Fruit fly (Drosophila melanogaster): ENCODE data around the gene CG15475.

Gene CG15475

dm6 chr2L:20614222-20614621 is at the start of gene CG15475:
TSS of gene CG15475 (plus strand) at chr2L:20614522.
- TF ChIP-seq EcR (GFP tag; optimal IDR thresholded peaks at IDR 0.05) (no peak), usp (GFP tag; optimal IDR thresholded peaks at IDR 0.05) (no peak), psq (optimal IDR thresholded peaks at IDR 0.05) (no peak), pan (optimal IDR thresholded peaks at IDR 0.05) (no peak), CG8478 (optimal IDR thresholded peaks at IDR 0.05) (no peak), Dll (optimal IDR thresholded peaks at IDR 0.05) (no peak)

DNA sequence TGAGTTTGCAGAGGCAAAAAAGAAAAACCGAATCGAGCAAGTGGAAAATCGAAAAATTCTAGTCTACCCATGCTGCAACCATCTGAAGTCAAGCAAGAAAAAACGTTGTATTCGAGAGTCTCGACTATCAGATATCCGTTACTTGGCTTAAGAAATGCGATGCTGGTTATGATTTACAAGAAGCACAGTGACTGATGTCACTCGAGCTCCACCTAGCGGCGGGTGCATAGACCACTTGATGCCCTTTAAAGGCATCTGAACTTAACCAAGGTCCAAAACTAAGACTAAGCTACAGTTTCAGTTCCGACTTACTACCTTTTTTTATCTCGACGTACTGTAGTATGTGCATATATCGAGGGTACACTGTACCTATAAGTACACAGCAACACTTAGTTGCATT is 38.4 kb upstream of the CG15475 start:
- TF ChIP-seq usp (GFP tag; optimal IDR thresholded peaks at IDR 0.05) = no peak
- no peak for TF ChIP-seq psq (optimal IDR thresholded peaks at IDR 0.05)
- no peak for TF ChIP-seq pan (optimal IDR thresholded peaks at IDR 0.05)
- TF ChIP-seq EcR (GFP tag; optimal IDR thresholded peaks at IDR 0.05) = no peak
- no peak for TF ChIP-seq Dll (optimal IDR thresholded peaks at IDR 0.05)
- TF ChIP-seq CG8478 (optimal IDR thresholded peaks at IDR 0.05) = no peak

DNA sequence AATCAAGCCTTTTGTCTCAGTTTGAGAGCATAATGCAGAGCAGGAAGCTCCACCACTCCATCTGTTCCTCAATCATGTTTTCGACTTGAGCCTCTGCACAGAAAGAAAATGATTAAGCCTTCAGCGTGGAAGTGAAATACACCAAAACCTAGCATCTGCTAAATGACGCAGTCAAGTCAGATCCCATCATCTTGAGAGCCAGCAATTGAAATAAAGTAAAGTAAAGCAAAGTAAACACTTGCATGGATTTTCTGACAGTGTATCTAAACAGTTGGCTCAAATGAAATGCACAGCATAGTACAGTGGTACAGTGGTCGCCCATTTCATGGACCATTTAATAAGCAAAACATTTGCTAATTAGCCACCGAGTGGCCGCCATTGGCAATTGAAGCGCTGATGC is 16.6 kb upstream of the CG15475 start:
- TF ChIP-seq EcR (GFP tag; optimal IDR thresholded peaks at IDR 0.05) (no peak), CG8478 (optimal IDR thresholded peaks at IDR 0.05) (no peak), Dll (optimal IDR thresholded peaks at IDR 0.05) (no peak), psq (optimal IDR thresholded peaks at IDR 0.05) (no peak), usp (GFP tag; optimal IDR thresholded peaks at IDR 0.05) (no peak), pan (optimal IDR thresholded peaks at IDR 0.05) (no peak)

dm6 chr2L:20601282-20601681 is 13.0 kb upstream of the CG15475 start:
- TF ChIP-seq psq (optimal IDR thresholded peaks at IDR 0.05) (no peak), Dll (optimal IDR thresholded peaks at IDR 0.05) (no peak), CG8478 (optimal IDR thresholded peaks at IDR 0.05) (no peak), usp (GFP tag; optimal IDR thresholded peaks at IDR 0.05) (no peak), pan (optimal IDR thresholded peaks at IDR 0.05) (no peak), EcR (GFP tag; optimal IDR thresholded peaks at IDR 0.05) (no peak)

DNA sequence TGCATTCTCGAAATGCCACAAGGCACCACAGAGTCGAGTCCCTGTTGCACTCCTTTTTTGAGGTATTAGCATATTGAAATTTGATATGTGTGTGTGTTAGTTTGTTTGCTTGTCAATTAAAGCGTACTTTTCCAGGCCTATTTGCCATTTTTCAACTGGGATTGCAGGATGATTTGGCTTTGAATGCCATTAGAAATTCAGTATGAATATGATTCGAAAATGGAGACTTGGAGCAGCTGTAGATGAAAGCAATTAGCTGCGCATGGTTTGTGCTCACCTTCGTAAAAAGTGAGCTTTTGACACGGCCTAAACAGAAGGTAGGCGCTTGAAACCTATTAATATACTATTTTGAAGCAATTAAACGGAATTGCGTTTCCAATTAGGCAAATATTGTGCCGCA is 10.2 kb upstream of the CG15475 start, which contains the start of gene CG31677:
Gene CG31677, minus strand, starts transcription at position 101 of the 400 bp plus-strand sequence.
- no peak for TF ChIP-seq pan (optimal IDR thresholded peaks at IDR 0.05)

dm6 chr2L:20634215-20634614 is 19.9 kb downstream of the CG15475 start, which contains the start of gene CG17472:
TSS of gene CG17472 (plus strand) at chr2L:20634515.
- TF ChIP-seq Dll (optimal IDR thresholded peaks at IDR 0.05) = no peak
- no peak for TF ChIP-seq pan (optimal IDR thresholded peaks at IDR 0.05)
- TF ChIP-seq psq (optimal IDR thresholded peaks at IDR 0.05) = no peak
- TF ChIP-seq CG8478 (optimal IDR thresholded peaks at IDR 0.05) = no peak
- no peak for TF ChIP-seq EcR (GFP tag; optimal IDR thresholded peaks at IDR 0.05)
- TF ChIP-seq usp (GFP tag; optimal IDR thresholded peaks at IDR 0.05) = no peak

dm6 chr2L:20638413-20638812 is 24.1 kb downstream of the CG15475 start:
- TF ChIP-seq CG8478 (optimal IDR thresholded peaks at IDR 0.05) (no peak), psq (optimal IDR thresholded peaks at IDR 0.05) (no peak), Dll (optimal IDR thresholded peaks at IDR 0.05) (no peak), EcR (GFP tag; optimal IDR thresholded peaks at IDR 0.05) (no peak), usp (GFP tag; optimal IDR thresholded peaks at IDR 0.05) (no peak), pan (optimal IDR thresholded peaks at IDR 0.05) (no peak)

DNA sequence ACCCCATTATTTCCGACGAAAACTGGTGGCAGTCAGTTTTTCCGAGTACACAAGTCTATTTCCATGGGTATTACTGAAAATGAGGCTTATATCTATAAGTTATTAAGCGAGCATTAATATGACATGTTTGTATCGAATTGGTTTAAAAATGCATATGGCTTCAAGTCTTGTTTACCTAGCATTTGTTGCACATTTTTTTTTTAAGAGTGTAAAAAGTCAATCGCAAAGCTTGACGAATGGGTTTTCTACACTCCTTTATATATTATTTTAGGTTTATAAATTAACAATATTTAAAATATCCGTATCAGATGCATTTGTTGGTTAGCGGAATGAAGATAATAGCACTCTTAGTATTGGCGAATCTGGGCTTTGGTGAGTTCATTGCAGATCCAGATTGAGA is 25.5 kb downstream of the CG15475 start, which contains the start of gene CG31680:
Gene CG31680, plus strand, starts transcription at position 301 of the 400 bp plus-strand sequence.
- TF ChIP-seq psq (optimal IDR thresholded peaks at IDR 0.05) (no peak), Dll (optimal IDR thresholded peaks at IDR 0.05) (no peak), CG8478 (optimal IDR thresholded peaks at IDR 0.05) (no peak), EcR (GFP tag; optimal IDR thresholded peaks at IDR 0.05) (no peak), usp (GFP tag; optimal IDR thresholded peaks at IDR 0.05) (no peak), pan (optimal IDR thresholded peaks at IDR 0.05) (no peak)

dm6 chr2L:20640617-20641016 is 26.3 kb downstream of the CG15475 start, which contains the start of gene Sfp38D:
TSS of gene Sfp38D (plus strand) at chr2L:20640917.
- no peak for TF ChIP-seq Dll (optimal IDR thresholded peaks at IDR 0.05)
- TF ChIP-seq usp (GFP tag; optimal IDR thresholded peaks at IDR 0.05) = no peak
- TF ChIP-seq EcR (GFP tag; optimal IDR thresholded peaks at IDR 0.05) = no peak
- no peak for TF ChIP-seq pan (optimal IDR thresholded peaks at IDR 0.05)
- TF ChIP-seq psq (optimal IDR thresholded peaks at IDR 0.05) = no peak
- TF ChIP-seq CG8478 (optimal IDR thresholded peaks at IDR 0.05) = no peak

DNA sequence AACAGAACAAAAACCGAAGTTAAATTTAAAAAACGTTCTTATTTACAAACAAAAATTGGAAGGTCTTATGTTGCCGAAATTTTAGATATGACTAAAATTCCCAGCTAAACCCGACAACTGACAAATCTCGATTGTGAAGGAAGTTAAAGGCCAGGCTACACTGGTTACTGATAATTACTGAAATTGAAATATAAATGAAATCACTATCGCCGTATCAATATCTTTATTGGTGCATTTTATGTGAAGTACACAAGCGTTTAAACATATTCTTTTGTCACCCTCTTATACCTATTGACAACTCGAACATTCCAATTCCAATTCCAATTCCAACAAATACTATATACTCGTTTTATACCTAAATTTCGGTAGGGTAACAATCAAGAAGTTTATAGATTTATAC is 28.8 kb downstream of the CG15475 start, which contains the start of gene CG17470:
Gene CG17470, minus strand, starts transcription at position 101 of the 400 bp plus-strand sequence.
- TF ChIP-seq psq (optimal IDR thresholded peaks at IDR 0.05) (no peak), usp (GFP tag; optimal IDR thresholded peaks at IDR 0.05) (no peak), EcR (GFP tag; optimal IDR thresholded peaks at IDR 0.05) (no peak), pan (optimal IDR thresholded peaks at IDR 0.05) (no peak), CG8478 (optimal IDR thresholded peaks at IDR 0.05) (no peak), Dll (optimal IDR thresholded peaks at IDR 0.05) (no peak)

dm6 chr2L:20645394-20645869 is 31.1 kb downstream of the CG15475 start, which contains the start of the genes phr6-4 and CG2608:
TSS of gene phr6-4 (minus strand) at chr2L:20645791.
TSS of gene CG2608 (plus strand) at chr2L:20645822.
- TF ChIP-seq pan (optimal IDR thresholded peaks at IDR 0.05) = no peak

DNA sequence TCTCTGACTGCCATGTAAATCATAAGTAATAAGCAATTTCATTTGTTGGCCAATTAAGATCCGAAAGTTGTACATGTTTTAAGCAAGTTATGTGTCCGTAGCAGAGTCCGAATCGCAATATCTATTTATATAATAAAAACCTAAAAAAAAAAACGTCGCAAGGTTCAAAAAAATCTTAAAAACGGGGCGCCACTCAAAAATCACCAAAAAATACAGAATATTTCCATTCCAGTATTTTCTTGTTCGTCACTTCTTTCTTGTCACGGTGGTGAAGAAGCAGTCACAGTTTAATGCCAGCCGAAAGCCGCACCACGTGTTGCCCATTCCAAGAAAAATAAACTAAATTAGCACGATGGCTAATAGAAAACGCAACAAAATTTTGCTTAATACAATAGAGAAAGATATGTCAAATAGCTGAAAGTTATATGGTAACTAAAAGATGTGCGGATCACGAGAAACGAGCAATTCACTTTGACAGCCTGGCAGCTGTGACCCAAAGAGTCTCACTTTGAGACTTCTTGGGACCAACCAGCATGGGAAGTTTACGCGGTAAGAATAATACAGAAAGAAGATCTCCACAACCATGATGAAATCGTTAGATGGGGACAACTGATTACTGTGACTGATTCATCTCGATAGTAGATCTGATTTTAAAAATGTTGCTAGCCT is 33.1 kb downstream of the CG15475 start:
- TF ChIP-seq usp (GFP tag; optimal IDR thresholded peaks at IDR 0.05) = no peak

DNA sequence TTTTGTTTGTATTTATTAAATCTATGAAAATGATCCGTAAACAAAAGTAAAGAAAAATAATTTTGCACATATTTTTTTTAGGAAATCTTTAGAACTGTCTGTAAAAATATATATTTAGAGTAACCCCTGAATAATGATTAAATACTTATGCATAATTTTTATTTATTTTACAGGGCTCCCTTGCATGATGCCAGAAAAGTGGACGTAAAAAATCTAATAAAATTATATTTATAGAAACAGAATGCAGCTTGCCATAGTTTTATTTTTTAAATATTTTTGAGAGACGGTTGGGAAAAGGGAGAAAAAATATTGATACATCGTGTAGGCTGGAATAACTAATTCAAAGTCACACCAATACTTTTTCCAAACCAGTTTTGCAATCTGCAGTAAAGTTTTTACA is 34.3 kb downstream of the CG15475 start, which contains the start of gene CG18810:
Gene CG18810, plus strand, starts transcription at position 301 of the 400 bp plus-strand sequence.
- TF ChIP-seq Dll (optimal IDR thresholded peaks at IDR 0.05) = no peak
- TF ChIP-seq EcR (GFP tag; optimal IDR thresholded peaks at IDR 0.05) = no peak
- no peak for TF ChIP-seq usp (GFP tag; optimal IDR thresholded peaks at IDR 0.05)
- TF ChIP-seq psq (optimal IDR thresholded peaks at IDR 0.05) = no peak
- no peak for TF ChIP-seq pan (optimal IDR thresholded peaks at IDR 0.05)
- no peak for TF ChIP-seq CG8478 (optimal IDR thresholded peaks at IDR 0.05)
